Fruit fly (Drosophila melanogaster) whole organism, embryonic: ENCODE measurements around the gene Rilpl.
A peak's percentile ranks its signal among the peaks of the same experiment; 100 is the strongest.

Experiments
- Aef1 ChIP-seq: fragments of 200-800 bp; sonication (Bioruptor generic); IDR thresholded peaks from 3 replicates; pipeline ENCODE4 v1.3.6; 2022; ENCODE audit warnings: missing biosample characterization, missing genetic modification characterization
- Antp ChIP-seq: fragments of 200-800 bp; sonication (Bioruptor generic); optimal IDR thresholded peaks from 3 replicates; lab custom pipeline; 2016; ENCODE audit warnings: missing biosample characterization, missing genetic modification characterization
- Atf3 ChIP-seq: fragments of 200-800 bp; sonication (Bioruptor generic); optimal IDR thresholded peaks from 3 replicates; lab custom pipeline; 2016; ENCODE audit warnings: missing biosample characterization, missing genetic modification characterization
- BtbVII ChIP-seq: fragments of 200-800 bp; sonication (Bioruptor generic); optimal IDR thresholded peaks from 3 replicates; lab custom pipeline; 2017; ENCODE audit warnings: missing biosample characterization, mild to moderate bottlenecking, missing genetic modification characterization
- CG12769 ChIP-seq: fragments of 200-800 bp; sonication (Bioruptor generic); optimal IDR thresholded peaks from 2 replicates; lab custom pipeline; 2019; ENCODE audit warnings: missing biosample characterization, mild to moderate bottlenecking, missing genetic modification characterization, moderate library complexity
- CG14014 ChIP-seq: fragments of 200-800 bp; sonication (Bioruptor generic); IDR thresholded peaks from 2 replicates; pipeline ENCODE4 v1.3.6; 2022; ENCODE audit warnings: missing biosample characterization, missing genetic modification characterization
- CG14965 ChIP-seq: fragments of 200-800 bp; sonication (Bioruptor generic); optimal IDR thresholded peaks from 2 replicates; lab custom pipeline; 2016; ENCODE audit warnings: missing biosample characterization, missing genetic modification characterization, borderline replicate concordance
- CG15011 ChIP-seq: fragments of 200-800 bp; sonication (Bioruptor generic); optimal IDR thresholded peaks from 3 replicates; lab custom pipeline; 2018; ENCODE audit warnings: missing biosample characterization, mild to moderate bottlenecking, missing genetic modification characterization
- CG15073 ChIP-seq: fragments of 200-800 bp; sonication (Bioruptor generic); optimal IDR thresholded peaks from 2 replicates; lab custom pipeline; 2016; ENCODE audit warnings: missing biosample characterization, missing genetic modification characterization
- CG15696 ChIP-seq: fragments of 200-800 bp; sonication (Bioruptor generic); optimal IDR thresholded peaks from 2 replicates; lab custom pipeline; 2019; ENCODE audit warnings: missing biosample characterization, mild to moderate bottlenecking, missing genetic modification characterization, moderate library complexity
- CG16779 ChIP-seq: fragments of 200-800 bp; sonication (Bioruptor generic); IDR thresholded peaks from 2 replicates; pipeline ENCODE4 v1.3.6; 2022; ENCODE audit warnings: missing biosample characterization, missing genetic modification characterization
- CG33557 ChIP-seq: fragments of 200-800 bp; sonication (Bioruptor generic); optimal IDR thresholded peaks from 2 replicates; lab custom pipeline; 2019; ENCODE audit warnings: missing biosample characterization, mild to moderate bottlenecking, missing genetic modification characterization, moderate library complexity
- CG6175 ChIP-seq: fragments of 200-800 bp; sonication (Bioruptor generic); IDR thresholded peaks from 3 replicates; pipeline ENCODE4 v1.3.6; 2022; ENCODE audit warnings: missing biosample characterization, missing genetic modification characterization
- CG6689 ChIP-seq: fragments of 200-800 bp; sonication (Bioruptor generic); IDR thresholded peaks from 2 replicates; pipeline ENCODE4 v1.3.6; 2022; ENCODE audit warnings: missing biosample characterization, missing genetic modification characterization
- CG6765 ChIP-seq: fragments of 200-800 bp; sonication (Bioruptor generic); optimal IDR thresholded peaks from 3 replicates; lab custom pipeline; 2017; ENCODE audit warnings: missing biosample characterization, mild to moderate bottlenecking, missing genetic modification characterization
- CG6854 ChIP-seq: fragments of 200-800 bp; sonication (Bioruptor generic); optimal IDR thresholded peaks from 3 replicates; lab custom pipeline; 2017; ENCODE audit warnings: missing biosample characterization, mild to moderate bottlenecking, missing genetic modification characterization
- CG7745 ChIP-seq: fragments of 200-800 bp; sonication (Bioruptor generic); optimal IDR thresholded peaks from 2 replicates; lab custom pipeline; 2018; ENCODE audit warnings: missing biosample characterization, mild to moderate bottlenecking, missing genetic modification characterization, moderate library complexity
- CG8359 ChIP-seq: fragments of 200-800 bp; sonication (Bioruptor generic); optimal IDR thresholded peaks from 2 replicates; lab custom pipeline; 2017; ENCODE audit warnings: missing biosample characterization, mild to moderate bottlenecking, missing genetic modification characterization, borderline replicate concordance
- CTCF ChIP-seq: fragments of 200-800 bp; sonication (Bioruptor generic); optimal IDR thresholded peaks from 2 replicates; lab custom pipeline; 2017; ENCODE audit warnings: missing biosample characterization, mild to moderate bottlenecking, missing genetic modification characterization, moderate library complexity
- Deaf1 ChIP-seq: fragments of 200-800 bp; optimal IDR thresholded peaks from 3 replicates; lab custom pipeline; 2019; ENCODE audit warnings: missing biosample characterization, mild to moderate bottlenecking, missing genetic modification characterization, moderate library complexity
- Dp ChIP-seq: fragments of 200-800 bp; sonication (Bioruptor generic); optimal IDR thresholded peaks from 2 replicates; lab custom pipeline; 2018; ENCODE audit warnings: missing biosample characterization, mild to moderate bottlenecking, missing genetic modification characterization, moderate library complexity
- ERR ChIP-seq: fragments of 200-800 bp; sonication (Bioruptor generic); optimal IDR thresholded peaks from 2 replicates; lab custom pipeline; 2016; ENCODE audit warnings: missing biosample characterization, missing genetic modification characterization
- HLHmδ ChIP-seq: fragments of 200-800 bp; sonication (Bioruptor generic); optimal IDR thresholded peaks from 2 replicates; lab custom pipeline; 2018; ENCODE audit warnings: missing biosample characterization, mild to moderate bottlenecking, missing genetic modification characterization, moderate library complexity
- Hr78 ChIP-seq, 2 experiments: fragments of 200-800 bp in 1 of 2; fragments of >200 bp in 1 of 2; sonication (Bioruptor generic) in 1 of 2; optimal IDR thresholded peaks; 2 replicates each; lab custom pipeline; 2017 to 2019; ENCODE audit warnings: missing biosample characterization in 2 of 2, missing genetic modification characterization in 2 of 2, mild to moderate bottlenecking in 1 of 2, moderate library complexity in 1 of 2
- Med ChIP-seq: fragments of 200-800 bp; sonication (Bioruptor generic); peaks from one replicate; lab custom pipeline; 2016; ENCODE audit warnings: missing biosample characterization, missing genetic modification characterization, mild to moderate bottlenecking, inconsistent platforms, moderate library complexity
- NC2α ChIP-seq: fragments of 200-800 bp; sonication (Bioruptor generic); optimal IDR thresholded peaks from 2 replicates; lab custom pipeline; 2016; ENCODE audit warnings: missing biosample characterization, missing genetic modification characterization
- Optix ChIP-seq: fragments of 200-800 bp; sonication (Bioruptor generic); IDR thresholded peaks from 3 replicates; pipeline ENCODE4 v1.3.6; 2022; ENCODE audit warnings: missing biosample characterization, missing genetic modification characterization
- Ssrp ChIP-seq: fragments of 200-800 bp; sonication (Bioruptor generic); optimal IDR thresholded peaks from 2 replicates; lab custom pipeline; 2018; ENCODE audit warnings: missing biosample characterization, mild to moderate bottlenecking, missing genetic modification characterization, moderate library complexity
- Trl ChIP-seq, 3 experiments: fragments of >200 bp in 2 of 3; fragments of 200-800 bp in 1 of 3; sonication (Bioruptor generic) in 1 of 3; optimal IDR thresholded peaks; 2 replicates in 1 of 3; 3 replicates in 2 of 3; lab custom pipeline; 2016 to 2017; ENCODE audit warnings: missing biosample characterization in 1 of 3, missing genetic modification characterization in 1 of 3
- ab ChIP-seq: fragments of 200-800 bp; sonication (Bioruptor generic); optimal IDR thresholded peaks from 2 replicates; lab custom pipeline; 2016; ENCODE audit warnings: missing biosample characterization, missing genetic modification characterization
- ara ChIP-seq: fragments of 200-800 bp; sonication (Bioruptor generic); IDR thresholded peaks from 2 replicates; pipeline ENCODE4 v1.3.6; 2022; ENCODE audit warnings: missing biosample characterization, missing genetic modification characterization
- ash1 ChIP-seq: fragments of 200-800 bp; sonication (Bioruptor generic); optimal IDR thresholded peaks from 2 replicates; lab custom pipeline; 2018; ENCODE audit warnings: missing biosample characterization, mild to moderate bottlenecking, missing genetic modification characterization
- bigmax ChIP-seq: fragments of 200-800 bp; sonication (Bioruptor generic); optimal IDR thresholded peaks from 2 replicates; lab custom pipeline; 2018; ENCODE audit warnings: missing biosample characterization, mild to moderate bottlenecking, missing genetic modification characterization
- chn ChIP-seq: fragments of 200-800 bp; sonication (Bioruptor generic); optimal IDR thresholded peaks from 2 replicates; lab custom pipeline; 2016; ENCODE audit warnings: missing biosample characterization, missing genetic modification characterization
- dan ChIP-seq: fragments of 200-800 bp; sonication (Bioruptor generic); IDR thresholded peaks from 2 replicates; pipeline ENCODE4 v1.3.6; 2022; ENCODE audit warnings: missing biosample characterization, missing genetic modification characterization
- emc ChIP-seq: fragments of 200-800 bp; sonication (Bioruptor generic); optimal IDR thresholded peaks from 2 replicates; lab custom pipeline; 2016; ENCODE audit warnings: missing biosample characterization, missing genetic modification characterization
- ems ChIP-seq: fragments of 200-800 bp; sonication (Bioruptor generic); optimal IDR thresholded peaks from 3 replicates; lab custom pipeline; 2016; ENCODE audit warnings: missing biosample characterization, missing genetic modification characterization
- fd64A ChIP-seq: fragments of 200-800 bp; sonication (Bioruptor generic); optimal IDR thresholded peaks from 3 replicates; lab custom pipeline; 2018; ENCODE audit warnings: missing biosample characterization, mild to moderate bottlenecking, missing genetic modification characterization
- gcm2 ChIP-seq: fragments of 200-800 bp; sonication (Bioruptor generic); optimal IDR thresholded peaks from 2 replicates; lab custom pipeline; 2016; ENCODE audit warnings: missing biosample characterization, missing genetic modification characterization
- insv ChIP-seq, 2 experiments: fragments of 200-800 bp; sonication (Bioruptor generic); optimal IDR thresholded peaks; 3 replicates each; lab custom pipeline; 2016 to 2018; ENCODE audit warnings: missing biosample characterization in 2 of 2, missing genetic modification characterization in 2 of 2
- mam ChIP-seq: fragments of 200-800 bp; sonication (Bioruptor generic); optimal IDR thresholded peaks from 3 replicates; lab custom pipeline; 2016; ENCODE audit warnings: missing biosample characterization, missing genetic modification characterization
- mld ChIP-seq: fragments of 200-800 bp; sonication (Bioruptor generic); IDR thresholded peaks from 3 replicates; pipeline ENCODE4 v1.3.6; 2022; ENCODE audit warnings: missing biosample characterization, missing genetic modification characterization; ENCODE audit not compliant: partially characterized antibody
- salm ChIP-seq: fragments of 200-800 bp; sonication (Bioruptor generic); optimal IDR thresholded peaks from 2 replicates; lab custom pipeline; 2018; ENCODE audit warnings: missing biosample characterization, mild to moderate bottlenecking, missing genetic modification characterization
- sima ChIP-seq: fragments of 200-800 bp; sonication (Bioruptor generic); optimal IDR thresholded peaks from 2 replicates; lab custom pipeline; 2016; ENCODE audit warnings: missing biosample characterization, missing genetic modification characterization
- sna ChIP-seq: fragments of 200-800 bp; sonication (Bioruptor generic); IDR thresholded peaks from 2 replicates; pipeline ENCODE4 v1.3.6; 2022; ENCODE audit warnings: missing biosample characterization, missing genetic modification characterization; ENCODE audit not compliant: partially characterized antibody
- ssp ChIP-seq: fragments of 200-800 bp; sonication (Bioruptor generic); IDR thresholded peaks from 2 replicates; pipeline ENCODE4 v1.3.6; 2022; ENCODE audit warnings: missing biosample characterization, missing genetic modification characterization
- tin ChIP-seq: fragments of 200-800 bp; sonication (Bioruptor generic); optimal IDR thresholded peaks from 3 replicates; lab custom pipeline; 2016; ENCODE audit warnings: missing biosample characterization, missing genetic modification characterization
- tio ChIP-seq: fragments of 200-800 bp; sonication (Bioruptor generic); optimal IDR thresholded peaks from 2 replicates; lab custom pipeline; 2017; ENCODE audit warnings: missing biosample characterization, missing genetic modification characterization, inconsistent platforms
- unpg ChIP-seq: fragments of 200-800 bp; sonication (Bioruptor generic); optimal IDR thresholded peaks from 3 replicates; lab custom pipeline; 2018; ENCODE audit warnings: missing biosample characterization, mild to moderate bottlenecking, missing genetic modification characterization, moderate library complexity
- wdn ChIP-seq: fragments of 200-800 bp; sonication (Bioruptor generic); IDR thresholded peaks from 2 replicates; pipeline ENCODE4 v1.3.6; 2022; ENCODE audit warnings: missing biosample characterization, missing genetic modification characterization

Gene Rilpl

DNA sequence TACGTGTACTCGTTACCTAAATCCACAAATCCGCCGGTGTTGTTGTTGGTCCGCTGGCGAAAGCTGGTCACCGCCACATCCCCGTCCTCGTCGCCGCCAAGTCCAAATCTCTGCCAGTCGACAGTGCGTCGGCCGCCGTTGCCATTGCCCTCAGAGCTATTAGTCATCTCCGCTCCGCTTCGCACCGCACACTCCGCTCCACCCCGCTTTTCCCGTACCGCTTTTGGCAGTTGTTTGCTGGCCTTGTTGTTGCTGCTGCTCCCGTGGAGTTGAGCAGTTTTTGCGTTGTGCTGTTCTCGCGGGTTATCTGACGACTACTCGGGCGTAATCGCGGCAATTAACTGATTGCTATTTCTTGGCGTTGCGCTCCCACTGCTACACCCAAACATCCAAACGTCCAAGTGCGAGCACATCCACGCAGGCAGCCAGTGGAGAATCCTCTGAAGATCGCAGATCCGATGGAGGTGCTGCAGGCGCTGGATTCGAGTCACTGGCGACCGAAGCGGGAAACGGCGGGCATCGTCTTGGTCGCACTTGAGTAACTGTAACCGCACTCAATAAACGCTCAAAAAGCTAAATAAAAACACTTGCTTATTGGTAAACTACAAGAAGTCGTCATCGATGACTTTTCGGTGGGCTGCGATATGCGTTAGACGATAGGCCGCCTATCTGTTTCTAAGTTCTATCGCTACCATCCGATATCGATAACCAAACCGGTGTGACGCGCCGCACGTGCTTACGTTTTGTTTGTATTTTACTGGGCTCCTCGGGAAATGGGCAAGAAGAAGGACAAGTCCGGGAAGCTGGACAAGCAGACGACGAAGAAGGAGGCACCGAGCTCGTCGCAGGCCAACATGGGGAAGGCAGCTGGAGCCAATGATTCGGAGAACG, 39.3 kb upstream of the Rilpl start, which contains the start of the genes CG12773 and CG11417:
CG12773 (minus strand) TSS at position 660 of the 891 bp plus-strand sequence.
CG11417 (plus strand) TSS at position 693 of the 891 bp plus-strand sequence.
- no peak for TF ChIP-seq wdn (GFP tag; lab: Robert Waterston, UW)
- TF ChIP-seq CG14014: no peak
- no peak for TF ChIP-seq ara
- no peak for TF ChIP-seq Ssrp (tag; lab: Kevin White, UChicago)
- TF ChIP-seq Aef1 (GFP tag; lab: Robert Waterston, UW): no peak
- peak; percentile 10 for TF ChIP-seq bigmax (GFP tag; lab: Kevin White, UChicago)
- no peak for TF ChIP-seq CG6689 (GFP tag; lab: Robert Waterston, UW)
- no peak for TF ChIP-seq ssp (GFP tag; lab: Robert Waterston, UW)
- TF ChIP-seq BtbVII (GFP tag; lab: Kevin White, UChicago): no peak
- no peak for TF ChIP-seq dan (GFP tag; lab: Robert Waterston, UW)
- TF ChIP-seq CG6765 (GFP tag; lab: Kevin White, UChicago): no peak
- TF ChIP-seq tio (GFP tag; lab: Kevin White, UChicago): no peak
- no peak for TF ChIP-seq tin (GFP tag; lab: Kevin White, UChicago)
- TF ChIP-seq CG12769: no peak
- TF ChIP-seq CG14965 (GFP tag; lab: Kevin White, UChicago): no peak
- TF ChIP-seq Optix (GFP tag; lab: Robert Waterston, UW): no peak
- TF ChIP-seq insv (GFP tag; optimal IDR thresholded peaks at IDR 0.05; lab: Kevin White, UChicago): no peak
- no peak for TF ChIP-seq emc (GFP tag; lab: Kevin White, UChicago)
- TF ChIP-seq Deaf1 (tag; lab: Kevin White, UChicago): no peak
- no peak for TF ChIP-seq CG6175 (GFP tag; lab: Robert Waterston, UW)
- no peak for TF ChIP-seq ems
- no peak for TF ChIP-seq salm
- TF ChIP-seq fd64A: no peak
- TF ChIP-seq Dp (GFP tag; lab: Kevin White, UChicago): peak; percentile 39
- no peak for TF ChIP-seq CG15073 (GFP tag; lab: Kevin White, UChicago)
- no peak for TF ChIP-seq mam (GFP tag; lab: Kevin White, UChicago)
- TF ChIP-seq gcm2 (GFP tag; lab: Kevin White, UChicago): no peak
- TF ChIP-seq CG8359 (GFP tag; lab: Kevin White, UChicago): no peak
- TF ChIP-seq Antp (GFP tag; lab: Kevin White, UChicago): no peak
- no peak for TF ChIP-seq CG15696 (tag; lab: Kevin White, UChicago)
- TF ChIP-seq sima (GFP tag; lab: Kevin White, UChicago): no peak
- TF ChIP-seq CG16779 (GFP tag; lab: Robert Waterston, UW): no peak
- no peak for TF ChIP-seq Hr78 (GFP tag; optimal IDR thresholded peaks at IDR 0.05; lab: Kevin White, UChicago)
- no peak for TF ChIP-seq Atf3 (GFP tag; lab: Kevin White, UChicago)
- no peak for TF ChIP-seq unpg (GFP tag; lab: Kevin White, UChicago)
- peak; percentile 20 for TF ChIP-seq CTCF (GFP tag; lab: Kevin White, UChicago)
- TF ChIP-seq CG7745 (tag; lab: Kevin White, UChicago): no peak
- TF ChIP-seq ERR (GFP tag; lab: Kevin White, UChicago): no peak
- no peak for TF ChIP-seq chn (GFP tag; lab: Kevin White, UChicago)
- peak; percentile 84 for TF ChIP-seq sna (GFP tag; lab: Robert Waterston, UW)
- TF ChIP-seq HLHmδ (GFP tag; lab: Kevin White, UChicago): no peak
- TF ChIP-seq CG33557: no peak
- TF ChIP-seq ab (GFP tag; lab: Kevin White, UChicago): no peak
- no peak for TF ChIP-seq CG6854 (GFP tag; lab: Kevin White, UChicago)
- no peak for TF ChIP-seq ash1
- TF ChIP-seq NC2α (GFP tag; lab: Kevin White, UChicago): no peak
- TF ChIP-seq Trl (optimal IDR thresholded peaks at IDR 0.05; lab: Kevin White, UChicago): no peak
- TF ChIP-seq Trl (GFP tag; optimal IDR thresholded peaks at IDR 0.05; lab: Kevin White, UChicago): no peak
- peak; percentile 91 for TF ChIP-seq mld (GFP tag; lab: Robert Waterston, UW)
- no peak for TF ChIP-seq CG15011 (GFP tag; lab: Kevin White, UChicago)
- TF ChIP-seq Med (GFP tag; lab: Kevin White, UChicago): peak; percentile 63
